Worm (Caenorhabditis elegans): Measurements from ENCODE around the gene C05C8.8.

ce11 chrV:7248227-7248953 is 6.6 kb downstream of the C05C8.8 start:
- TF ChIP-seq ces-1 (GFP tag; optimal IDR thresholded peaks at IDR 0.05), result no peak
- TF ChIP-seq ham-2 (GFP tag; optimal IDR thresholded peaks at IDR 0.05), result no peak
- TF ChIP-seq mep-1 (tag; optimal IDR thresholded peaks at IDR 0.05), result no peak
- no peak for TF ChIP-seq ztf-11 (tag; optimal IDR thresholded peaks at IDR 0.05)
- no peak for TF ChIP-seq drap-1 (GFP tag; optimal IDR thresholded peaks at IDR 0.05)

Data from whole organism, mixed stage, embryonic.